Fruit fly (Drosophila melanogaster) whole organism, embryonic: ENCODE data around the gene CG7227.

Experiments used
- Awh ChIP-seq: fragments of 200-800 bp; sonication (Bioruptor generic); IDR thresholded peaks from 2 replicates; pipeline ENCODE4, ENCODE4 v1.3.6; 2022; ENCODE audit warnings: missing biosample characterization, missing genetic modification characterization
- BEAF-32 ChIP-seq: fragments of 200-800 bp; sonication (Bioruptor generic); optimal IDR thresholded peaks from 3 replicates; lab custom pipeline; 2017; ENCODE audit warnings: missing biosample characterization, missing genetic modification characterization, mild to moderate bottlenecking, moderate library complexity, missing genetic modification reagents
- Bgb ChIP-seq: fragments of 200-800 bp; sonication (Bioruptor generic); IDR thresholded peaks from 2 replicates; pipeline ENCODE4 v1.3.6; 2022; ENCODE audit warnings: missing biosample characterization, missing genetic modification characterization; ENCODE audit not compliant: partially characterized antibody
- CG10274 ChIP-seq: fragments of 200-800 bp; sonication (Bioruptor generic); optimal IDR thresholded peaks from 3 replicates; lab custom pipeline; 2017; ENCODE audit warnings: missing biosample characterization, mild to moderate bottlenecking, missing genetic modification characterization
- CG10366 ChIP-seq: fragments of 200-800 bp; sonication (Bioruptor generic); IDR thresholded peaks from 2 replicates; pipeline ENCODE4 v1.3.6; 2022; ENCODE audit warnings: missing biosample characterization, missing genetic modification characterization
- CG11695 ChIP-seq: fragments of 200-800 bp; sonication (Bioruptor generic); IDR thresholded peaks from 3 replicates; pipeline ENCODE4 v1.3.6; 2022; ENCODE audit warnings: missing biosample characterization, missing genetic modification characterization
- CG14014 ChIP-seq: fragments of 200-800 bp; sonication (Bioruptor generic); IDR thresholded peaks from 2 replicates; pipeline ENCODE4 v1.3.6; 2022; ENCODE audit warnings: missing biosample characterization, missing genetic modification characterization
- CG15479 ChIP-seq: fragments of 200-800 bp; sonication (Bioruptor generic); optimal IDR thresholded peaks from 3 replicates; lab custom pipeline; 2019; ENCODE audit warnings: missing biosample characterization, mild to moderate bottlenecking, missing genetic modification characterization, moderate library complexity
- CG16815 ChIP-seq: fragments of 200-800 bp; sonication (Bioruptor generic); optimal IDR thresholded peaks from 3 replicates; lab custom pipeline; 2017; ENCODE audit warnings: missing biosample characterization, mild to moderate bottlenecking, missing genetic modification characterization
- CG17359 ChIP-seq: fragments of 200-800 bp; sonication (Bioruptor generic); optimal IDR thresholded peaks from 3 replicates; lab custom pipeline; 2018; ENCODE audit warnings: missing biosample characterization, mild to moderate bottlenecking, missing genetic modification characterization, moderate library complexity
- CG18619 ChIP-seq: fragments of 200-800 bp; sonication (Bioruptor generic); optimal IDR thresholded peaks from 3 replicates; lab custom pipeline; 2017; ENCODE audit warnings: missing biosample characterization, mild to moderate bottlenecking, missing genetic modification characterization
- CG34376 ChIP-seq: fragments of 200-800 bp; sonication (Bioruptor generic); optimal IDR thresholded peaks from 2 replicates; lab custom pipeline; 2018; ENCODE audit warnings: missing biosample characterization, mild to moderate bottlenecking, missing genetic modification characterization
- CG34422 ChIP-seq: fragments of 200-800 bp; sonication (Bioruptor generic); IDR thresholded peaks from 3 replicates; pipeline ENCODE4 v1.3.6; 2022; ENCODE audit warnings: missing biosample characterization, missing genetic modification characterization
- CG6765 ChIP-seq: fragments of 200-800 bp; sonication (Bioruptor generic); optimal IDR thresholded peaks from 3 replicates; lab custom pipeline; 2017; ENCODE audit warnings: missing biosample characterization, mild to moderate bottlenecking, missing genetic modification characterization
- Camta ChIP-seq: fragments of 200-800 bp; sonication (Bioruptor generic); optimal IDR thresholded peaks from 2 replicates; lab custom pipeline; 2016; ENCODE audit warnings: missing biosample characterization, missing genetic modification characterization
- H2.0 ChIP-seq: fragments of 200-800 bp; sonication (Bioruptor generic); IDR thresholded peaks from 2 replicates; pipeline ENCODE4 v1.3.6; 2022; ENCODE audit warnings: missing biosample characterization, missing genetic modification characterization
- Hmx ChIP-seq: fragments of 200-800 bp; sonication (Bioruptor generic); optimal IDR thresholded peaks from 2 replicates; lab custom pipeline; 2016; ENCODE audit warnings: missing biosample characterization, missing genetic modification characterization
- Med ChIP-seq: fragments of 200-800 bp; sonication (Bioruptor generic); peaks from one replicate; lab custom pipeline; 2016; ENCODE audit warnings: missing biosample characterization, missing genetic modification characterization, mild to moderate bottlenecking, inconsistent platforms, moderate library complexity
- Mes4 ChIP-seq: fragments of 200-800 bp; sonication (Bioruptor generic); optimal IDR thresholded peaks from 2 replicates; lab custom pipeline; 2016; ENCODE audit warnings: missing biosample characterization, missing genetic modification characterization
- Myb ChIP-seq: fragments of 200-800 bp; sonication (Bioruptor generic); optimal IDR thresholded peaks from 2 replicates; lab custom pipeline; 2016; ENCODE audit warnings: missing biosample characterization, missing genetic modification characterization
- Scr ChIP-seq: fragments of 200-800 bp; sonication (Bioruptor generic); IDR thresholded peaks from 2 replicates; pipeline ENCODE4 v1.3.6; 2022; ENCODE audit warnings: missing biosample characterization, missing genetic modification characterization; ENCODE audit not compliant: partially characterized antibody
- Sin3A ChIP-seq: fragments of >200 bp; optimal IDR thresholded peaks from 2 replicates; lab custom pipeline; 2018
- Xbp1 ChIP-seq: fragments of 200-800 bp; sonication (Bioruptor generic); optimal IDR thresholded peaks from 3 replicates; lab custom pipeline; 2016; ENCODE audit warnings: missing biosample characterization, mild to moderate bottlenecking, missing genetic modification characterization
- YL-1 ChIP-seq: fragments of 200-800 bp; sonication (Bioruptor generic); optimal IDR thresholded peaks from 3 replicates; lab custom pipeline; 2017; ENCODE audit warnings: missing biosample characterization, mild to moderate bottlenecking, missing genetic modification characterization
- aop ChIP-seq: fragments of 200-800 bp; sonication (Bioruptor generic); IDR thresholded peaks from 2 replicates; pipeline ENCODE4 v1.3.6; 2022; ENCODE audit warnings: missing biosample characterization, missing genetic modification characterization
- chif ChIP-seq, 2 experiments: fragments of 200-800 bp; sonication (Bioruptor generic); optimal IDR thresholded peaks; 3 replicates each; lab custom pipeline; 2016; ENCODE audit warnings: missing biosample characterization in 2 of 2, missing genetic modification characterization in 2 of 2
- chinmo ChIP-seq: fragments of 200-800 bp; sonication (Bioruptor generic); IDR thresholded peaks from 4 replicates; pipeline ENCODE4 v1.3.6; 2022; ENCODE audit warnings: missing biosample characterization, missing genetic modification characterization; ENCODE audit not compliant: partially characterized antibody
- corto ChIP-seq: fragments of 200-800 bp; sonication (Bioruptor generic); optimal IDR thresholded peaks from 2 replicates; lab custom pipeline; 2016; ENCODE audit warnings: missing biosample characterization, mild to moderate bottlenecking, missing genetic modification characterization, moderate library complexity
- crc ChIP-seq: fragments of 200-800 bp; sonication (Bioruptor generic); optimal IDR thresholded peaks from 2 replicates; lab custom pipeline; 2016; ENCODE audit warnings: missing biosample characterization, missing genetic modification characterization
- dimm ChIP-seq: fragments of 200-800 bp; sonication (Bioruptor generic); IDR thresholded peaks from 2 replicates; pipeline ENCODE4 v1.3.6; 2022; ENCODE audit warnings: missing biosample characterization, missing genetic modification characterization
- dm ChIP-seq: fragments of 200-800 bp; sonication (Bioruptor generic); optimal IDR thresholded peaks from 3 replicates; lab custom pipeline; 2016; ENCODE audit warnings: missing biosample characterization, missing genetic modification characterization
- dmrt11E ChIP-seq: fragments of 200-800 bp; sonication (Bioruptor generic); optimal IDR thresholded peaks from 3 replicates; lab custom pipeline; 2018; ENCODE audit warnings: missing biosample characterization, mild to moderate bottlenecking, missing genetic modification characterization, moderate library complexity
- dpn ChIP-seq, 2 experiments: fragments of 200-800 bp; sonication (Bioruptor generic); optimal IDR thresholded peaks; 3 replicates each; lab custom pipeline; 2016; ENCODE audit warnings: missing biosample characterization in 2 of 2, missing genetic modification characterization in 2 of 2
- eyg ChIP-seq: fragments of 200-800 bp; sonication (Bioruptor generic); optimal IDR thresholded peaks from 3 replicates; lab custom pipeline; 2016; ENCODE audit warnings: missing biosample characterization, missing genetic modification characterization
- gcm ChIP-seq: fragments of 200-800 bp; sonication (Bioruptor generic); optimal IDR thresholded peaks from 2 replicates; lab custom pipeline; 2019; ENCODE audit warnings: missing biosample characterization, mild to moderate bottlenecking, missing genetic modification characterization, moderate library complexity
- gfzf ChIP-seq: fragments of 200-800 bp; sonication (Bioruptor generic); optimal IDR thresholded peaks from 2 replicates; lab custom pipeline; 2016; ENCODE audit warnings: missing biosample characterization, mild to moderate bottlenecking, missing genetic modification characterization, moderate library complexity
- gsb ChIP-seq: fragments of 200-800 bp; sonication (Bioruptor generic); IDR thresholded peaks from 2 replicates; pipeline ENCODE4 v1.3.6; 2022; ENCODE audit warnings: missing biosample characterization, missing genetic modification characterization
- her ChIP-seq: fragments of 200-800 bp; sonication (Bioruptor generic); optimal IDR thresholded peaks from 2 replicates; lab custom pipeline; 2016; ENCODE audit warnings: missing biosample characterization, missing genetic modification characterization
- insv ChIP-seq, 2 experiments: fragments of 200-800 bp; sonication (Bioruptor generic); optimal IDR thresholded peaks; 3 replicates each; lab custom pipeline; 2016 to 2018; ENCODE audit warnings: missing biosample characterization in 2 of 2, missing genetic modification characterization in 2 of 2
- inv ChIP-seq: fragments of 200-800 bp; sonication (Bioruptor generic); IDR thresholded peaks from 2 replicates; pipeline ENCODE4 v1.3.6; 2022; ENCODE audit warnings: missing biosample characterization, missing genetic modification characterization; ENCODE audit not compliant: partially characterized antibody
- kay ChIP-seq: fragments of 200-800 bp; sonication (Bioruptor generic); optimal IDR thresholded peaks from 2 replicates; lab custom pipeline; 2016; ENCODE audit warnings: missing biosample characterization, missing genetic modification characterization
- mirr ChIP-seq: fragments of 200-800 bp; sonication (Bioruptor generic); optimal IDR thresholded peaks from 3 replicates; lab custom pipeline; 2018; ENCODE audit warnings: missing biosample characterization, mild to moderate bottlenecking, missing genetic modification characterization
- nerfin-1 ChIP-seq: fragments of 200-800 bp; sonication (Bioruptor generic); optimal IDR thresholded peaks from 3 replicates; lab custom pipeline; 2019; ENCODE audit warnings: missing biosample characterization, mild to moderate bottlenecking, missing genetic modification characterization, moderate library complexity
- phol ChIP-seq: fragments of 200-800 bp; sonication (Bioruptor generic); optimal IDR thresholded peaks from 3 replicates; lab custom pipeline; 2018; ENCODE audit warnings: missing biosample characterization, mild to moderate bottlenecking, missing genetic modification characterization, moderate library complexity
- rib ChIP-seq: fragments of 200-800 bp; sonication (Bioruptor generic); IDR thresholded peaks from 2 replicates; pipeline ENCODE4 v1.3.6; 2022; ENCODE audit warnings: missing biosample characterization, missing genetic modification characterization
- sens ChIP-seq: fragments of 200-800 bp; sonication (Bioruptor generic); peaks from one replicate; lab custom pipeline; 2016; ENCODE audit warnings: missing biosample characterization, missing genetic modification characterization
- slbo ChIP-seq: fragments of 200-800 bp; sonication (Bioruptor generic); IDR thresholded peaks from 2 replicates; pipeline ENCODE4 v1.3.6; 2022; ENCODE audit warnings: missing biosample characterization, missing genetic modification characterization
- so ChIP-seq: fragments of 200-800 bp; sonication (Bioruptor generic); IDR thresholded peaks from 3 replicates; pipeline ENCODE4 v1.3.6; 2022; ENCODE audit warnings: missing biosample characterization, missing genetic modification characterization
- sqz ChIP-seq: fragments of 200-800 bp; sonication (Bioruptor generic); optimal IDR thresholded peaks from 3 replicates; lab custom pipeline; 2018; ENCODE audit warnings: missing biosample characterization, mild to moderate bottlenecking, missing genetic modification characterization
- tna ChIP-seq: fragments of 200-800 bp; sonication (Bioruptor generic); IDR thresholded peaks from 2 replicates; pipeline ENCODE4 v1.3.6; 2022; ENCODE audit warnings: missing biosample characterization, missing genetic modification characterization; ENCODE audit not compliant: partially characterized antibody

Gene CG7227

DNA sequence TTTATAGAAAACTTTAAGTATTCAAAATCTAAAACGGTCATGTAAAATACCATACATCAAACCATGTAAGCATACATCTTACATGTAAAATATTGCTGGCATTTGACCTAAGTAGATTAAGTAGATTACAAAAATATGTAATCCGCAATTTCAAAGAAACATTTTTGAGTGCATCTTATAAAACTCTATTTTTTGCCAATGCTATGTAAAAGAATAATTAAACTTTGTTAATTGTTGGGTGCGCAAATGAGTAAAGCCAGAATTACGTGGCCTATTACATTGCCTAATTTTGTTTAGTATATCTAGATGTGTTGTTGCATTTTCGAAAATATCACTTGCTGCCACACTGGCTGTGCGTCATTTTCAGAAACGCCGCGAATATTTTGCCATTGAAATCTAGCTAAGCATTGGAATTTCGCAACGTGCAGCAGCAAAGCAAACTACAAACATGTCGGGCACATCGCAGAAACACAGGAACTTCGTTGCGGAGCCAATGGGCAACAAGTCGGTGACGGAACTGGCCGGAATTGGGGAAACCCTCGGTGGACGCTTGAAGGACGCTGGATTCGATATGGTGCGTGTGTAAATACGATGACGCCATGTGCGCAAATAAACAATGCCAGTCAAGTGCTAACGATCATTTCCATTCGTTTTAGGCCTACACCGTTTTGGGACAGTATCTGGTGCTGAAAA is 31.4 kb upstream of the CG7227 start, which contains the start of gene baf (continued):
- TF ChIP-seq CG15479 (GFP tag; lab: Kevin White, UChicago) (peak; percentile 47), CG6765 (no peak), H2.0 (GFP tag; lab: Robert Waterston, UW) (no peak), phol (tag; lab: Kevin White, UChicago) (peak; percentile 20), kay (GFP tag; lab: Kevin White, UChicago) (peak; percentile 84), Med (GFP tag; lab: Kevin White, UChicago) (peak; percentile 81), gsb (GFP tag; lab: Robert Waterston, UW) (no peak), Myb (GFP tag; lab: Kevin White, UChicago) (peak; percentile 90), Awh (GFP tag; lab: Robert Waterston, UW) (no peak), Scr (GFP tag; lab: Robert Waterston, UW) (0 out of 2 replicates have a peak, but pooled peaks have one; percentile 11), dmrt11E (tag; lab: Kevin White, UChicago) (peak; percentile 2), chif (GFP tag; optimal IDR thresholded peaks at IDR 0.05; lab: Kevin White, UChicago) (no peak), sens (GFP tag; lab: Kevin White, UChicago) (peak; percentile 25), corto (no peak), rib (peak; percentile 52; the same call in 1 of the 2 replicates), Xbp1 (GFP tag; lab: Kevin White, UChicago) (peak; percentile 89), dpn (GFP tag; optimal IDR thresholded peaks at IDR 0.05; lab: Kevin White, UChicago) (no peak), gfzf (GFP tag; lab: Kevin White, UChicago) (peak; percentile 85), CG34422 (GFP tag; lab: Robert Waterston, UW) (peak; percentile 47; the same call in 1 of the 3 replicates), CG18619 (GFP tag; lab: Kevin White, UChicago) (no peak), dimm (GFP tag; lab: Robert Waterston, UW) (no peak), her (GFP tag; lab: Kevin White, UChicago) (peak; percentile 94), BEAF-32 (GFP tag; lab: Kevin White, UChicago) (peak; percentile 29), chinmo (no peak), insv (GFP tag; optimal IDR thresholded peaks at IDR 0.05; lab: Kevin White, UChicago) (no peak), CG11695 (GFP tag; lab: Robert Waterston, UW) (0 out of 3 replicates have a peak, but pooled peaks have one; percentile 28), so (peak; percentile 63; the same call in 1 of the 3 replicates), CG10274 (GFP tag; lab: Kevin White, UChicago) (no peak), crc (GFP tag; lab: Kevin White, UChicago) (no peak), eyg (GFP tag; lab: Kevin White, UChicago) (peak; percentile 10), Hmx (no peak), CG14014 (GFP tag; lab: Robert Waterston, UW) (no peak), CG34376 (GFP tag; lab: Kevin White, UChicago) (peak; percentile 26), CG16815 (GFP tag; lab: Kevin White, UChicago) (no peak), Sin3A (lab: Kevin White, UChicago) (no peak), Bgb (peak; percentile 63), Mes4 (GFP tag; lab: Kevin White, UChicago) (no peak), CG17359 (tag; lab: Kevin White, UChicago) (no peak), aop (no peak), gcm (no peak), inv (GFP tag; lab: Robert Waterston, UW) (0 out of 2 replicates have a peak, but pooled peaks have one; percentile 35), tna (GFP tag; lab: Robert Waterston, UW) (peak; percentile 14; the same call in 1 of the 2 replicates), CG10366 (GFP tag; lab: Robert Waterston, UW) (no peak), mirr (GFP tag; lab: Kevin White, UChicago) (no peak), dm (GFP tag; lab: Kevin White, UChicago) (peak; percentile 17), Camta (GFP tag; lab: Kevin White, UChicago) (peak; percentile 4), nerfin-1 (peak; percentile 92), slbo (GFP tag; lab: Robert Waterston, UW) (no peak), YL-1 (GFP tag; lab: Kevin White, UChicago) (peak; percentile 18), sqz (GFP tag; lab: Kevin White, UChicago) (no peak)
